Worm (Caenorhabditis elegans): ENCODE results near the gene T04F3.5.

T04F3.5 gene

ce11 chrV:11736896-11737295, 23.6 kb upstream of the T04F3.5 start, which contains the start of gene spe-42:
Gene spe-42, minus strand, starts transcription at chrV:11736996.
- TF ChIP-seq eyg-1 (tag; optimal IDR thresholded peaks at IDR 0.05) (no peak), syd-9 (tag; optimal IDR thresholded peaks at IDR 0.05) (no peak), ceh-19 (GFP tag; optimal IDR thresholded peaks at IDR 0.05) (no peak), F13H6.1 (tag; optimal IDR thresholded peaks at IDR 0.05) (no peak), ref-2 (tag; optimal IDR thresholded peaks at IDR 0.05) (no peak), hlh-13 (GFP tag; optimal IDR thresholded peaks at IDR 0.05) (no peak), tbx-2 (tag; optimal IDR thresholded peaks at IDR 0.05) (no peak), ceh-31 (tag; optimal IDR thresholded peaks at IDR 0.05) (no peak), lim-6 (tag; optimal IDR thresholded peaks at IDR 0.05) (no peak), T23F11.4 (GFP tag; optimal IDR thresholded peaks at IDR 0.05) (no peak), dve-1 (tag; optimal IDR thresholded peaks at IDR 0.05) (no peak), ceh-18 (tag; optimal IDR thresholded peaks at IDR 0.05) (no peak), odd-2 (tag; optimal IDR thresholded peaks at IDR 0.05) (no peak), madf-2 (tag; optimal IDR thresholded peaks at IDR 0.05) (no peak), ceh-34 (tag; optimal IDR thresholded peaks at IDR 0.05) (no peak)

ce11 chrV:11737333-11737732, 23.1 kb upstream of the T04F3.5 start:
- TF ChIP-seq lim-6 (tag; optimal IDR thresholded peaks at IDR 0.05), result no peak
- no peak for TF ChIP-seq ttx-3 (tag; optimal IDR thresholded peaks at IDR 0.05)
- no peak for TF ChIP-seq che-1 (tag; optimal IDR thresholded peaks at IDR 0.05)
- TF ChIP-seq K09A11.1 (tag; optimal IDR thresholded peaks at IDR 0.05; ENCODE audit: insufficient read depth), result no peak
- TF ChIP-seq ceh-30 (tag; optimal IDR thresholded peaks at IDR 0.05), result no peak
- TF ChIP-seq ceh-48 (tag; optimal IDR thresholded peaks at IDR 0.05), result no peak
- TF ChIP-seq ceh-22 (tag; optimal IDR thresholded peaks at IDR 0.05), result no peak
- TF ChIP-seq T23F11.4 (GFP tag; optimal IDR thresholded peaks at IDR 0.05), result no peak
- TF ChIP-seq unc-3 (GFP tag; conservative IDR thresholded peaks at IDR 0.05), result no peak
- TF ChIP-seq unc-3 (tag; optimal IDR thresholded peaks at IDR 0.05), result no peak
- no peak for TF ChIP-seq hlh-8 (tag; optimal IDR thresholded peaks at IDR 0.05)
- TF ChIP-seq pros-1 (tag; optimal IDR thresholded peaks at IDR 0.05), result no peak
- no peak for TF ChIP-seq Y22D7AL.16 (tag; optimal IDR thresholded peaks at IDR 0.05)
- no peak for TF ChIP-seq tbx-7 (tag; optimal IDR thresholded peaks at IDR 0.05)

- TF ChIP-seq nhr-232 (tag; optimal IDR thresholded peaks at IDR 0.05) (no peak), F13H6.1 (tag; optimal IDR thresholded peaks at IDR 0.05) (no peak), ceh-14 (tag; optimal IDR thresholded peaks at IDR 0.05) (no peak), ztf-16 (tag; optimal IDR thresholded peaks at IDR 0.05) (no peak), tbx-7 (tag; optimal IDR thresholded peaks at IDR 0.05) (no peak), unc-42 (tag; optimal IDR thresholded peaks at IDR 0.05) (no peak), sdc-2 (tag; optimal IDR thresholded peaks at IDR 0.05) (no peak), ceh-24 (tag; optimal IDR thresholded peaks at IDR 0.05) (no peak), rnt-1 (tag; optimal IDR thresholded peaks at IDR 0.05) (no peak), mec-3 (tag; optimal IDR thresholded peaks at IDR 0.05; ENCODE audit: borderline replicate concordance) (no peak), K09A11.1 (tag; optimal IDR thresholded peaks at IDR 0.05; ENCODE audit: insufficient read depth) (no peak), hlh-8 (tag; optimal IDR thresholded peaks at IDR 0.05) (no peak), ets-4 (tag; optimal IDR thresholded peaks at IDR 0.05) (no peak), dve-1 (tag; optimal IDR thresholded peaks at IDR 0.05) (no peak), C08G9.2 (tag; optimal IDR thresholded peaks at IDR 0.05) (no peak), madf-2 (tag; optimal IDR thresholded peaks at IDR 0.05) (no peak), pqm-1 (tag; optimal IDR thresholded peaks at IDR 0.05) (no peak), hlh-15 (tag; optimal IDR thresholded peaks at IDR 0.05) (no peak), pros-1 (tag; optimal IDR thresholded peaks at IDR 0.05) (no peak)
These were observed 20.7 kb upstream of the T04F3.5 start, which contains the start of gene T04F3.1 for ce11 chrV:11739820-11740219. Gene T04F3.1, plus strand, starts transcription at chrV:11740065.

ce11 chrV:11741078-11741477, 19.4 kb upstream of the T04F3.5 start:
- TF ChIP-seq ceh-30 (tag; optimal IDR thresholded peaks at IDR 0.05) (no peak), hlh-8 (tag; optimal IDR thresholded peaks at IDR 0.05) (no peak), F13H6.1 (tag; optimal IDR thresholded peaks at IDR 0.05) (no peak), T23F11.4 (GFP tag; optimal IDR thresholded peaks at IDR 0.05) (no peak)
